Worm (Caenorhabditis elegans): ENCODE measurements around the gene C09G5.7.

- TF ChIP-seq ceh-36 (tag; optimal IDR thresholded peaks at IDR 0.05) (no peak), B0310.2 (tag; optimal IDR thresholded peaks at IDR 0.05) (no peak), aly-1 (tag; optimal IDR thresholded peaks at IDR 0.05) (no peak), ama-1 (optimal IDR thresholded peaks at IDR 0.05) (no peak), hnd-1 (tag; optimal IDR thresholded peaks at IDR 0.05) (no peak)
These were observed 30.1 kb downstream of the C09G5.7 start for ce11 chrII:10744801-10745200.

All from whole organism, early embryonic.